Fruit fly (Drosophila melanogaster) whole organism, embryonic: ENCODE measurements around the gene PIP82.

Experiments
- Bdp1 ChIP-seq: fragments of 200-800 bp; sonication (Bioruptor generic); optimal IDR thresholded peaks from 3 replicates; lab custom pipeline; 2016; ENCODE audit warnings: missing biosample characterization, missing genetic modification characterization
- BtbVII ChIP-seq: fragments of 200-800 bp; sonication (Bioruptor generic); optimal IDR thresholded peaks from 3 replicates; lab custom pipeline; 2017; ENCODE audit warnings: missing biosample characterization, mild to moderate bottlenecking, missing genetic modification characterization
- Bteb2 ChIP-seq: fragments of 200-800 bp; sonication (Bioruptor generic); optimal IDR thresholded peaks from 2 replicates; lab custom pipeline; 2016; ENCODE audit warnings: missing biosample characterization, missing genetic modification characterization
- CG10431 ChIP-seq: fragments of 200-800 bp; sonication (Bioruptor generic); optimal IDR thresholded peaks from 3 replicates; lab custom pipeline; 2018; ENCODE audit warnings: missing biosample characterization, mild to moderate bottlenecking, missing genetic modification characterization
- CG11093 ChIP-seq: fragments of 200-800 bp; sonication (Bioruptor generic); IDR thresholded peaks from 3 replicates; pipeline ENCODE4 v1.3.6; 2022; ENCODE audit warnings: missing biosample characterization, missing genetic modification characterization
- CG11247 ChIP-seq: fragments of 200-800 bp; sonication (Bioruptor generic); IDR thresholded peaks from 2 replicates; pipeline ENCODE4 v1.3.6; 2022; ENCODE audit warnings: missing biosample characterization, missing genetic modification characterization
- CG11695 ChIP-seq: fragments of 200-800 bp; sonication (Bioruptor generic); IDR thresholded peaks from 3 replicates; pipeline ENCODE4 v1.3.6; 2022; ENCODE audit warnings: missing biosample characterization, missing genetic modification characterization
- CG12155 ChIP-seq: fragments of 200-800 bp; sonication (Bioruptor generic); optimal IDR thresholded peaks from 3 replicates; lab custom pipeline; 2016; ENCODE audit warnings: missing biosample characterization, missing genetic modification characterization
- CG13894 ChIP-seq: fragments of 200-800 bp; sonication (Bioruptor generic); optimal IDR thresholded peaks from 3 replicates; lab custom pipeline; 2018; ENCODE audit warnings: missing biosample characterization, mild to moderate bottlenecking, missing genetic modification characterization, moderate library complexity
- CG15514 ChIP-seq: fragments of 200-800 bp; sonication (Bioruptor generic); optimal IDR thresholded peaks from 3 replicates; lab custom pipeline; 2017; ENCODE audit warnings: missing biosample characterization, missing genetic modification characterization, mild to moderate bottlenecking, moderate library complexity, missing genetic modification reagents
- CG16779 ChIP-seq: fragments of 200-800 bp; sonication (Bioruptor generic); IDR thresholded peaks from 2 replicates; pipeline ENCODE4 v1.3.6; 2022; ENCODE audit warnings: missing biosample characterization, missing genetic modification characterization
- CG16815 ChIP-seq: fragments of 200-800 bp; sonication (Bioruptor generic); optimal IDR thresholded peaks from 3 replicates; lab custom pipeline; 2017; ENCODE audit warnings: missing biosample characterization, mild to moderate bottlenecking, missing genetic modification characterization
- CG17385 ChIP-seq: fragments of 200-800 bp; sonication (Bioruptor generic); optimal IDR thresholded peaks from 3 replicates; lab custom pipeline; 2018; ENCODE audit warnings: missing biosample characterization, mild to moderate bottlenecking, missing genetic modification characterization
- CG17802 ChIP-seq: fragments of 200-800 bp; sonication (Bioruptor generic); optimal IDR thresholded peaks from 2 replicates; lab custom pipeline; 2018; ENCODE audit warnings: missing biosample characterization, mild to moderate bottlenecking, missing genetic modification characterization, moderate library complexity
- CG18262 ChIP-seq: fragments of 200-800 bp; optimal IDR thresholded peaks from 3 replicates; lab custom pipeline; 2019; ENCODE audit warnings: missing biosample characterization, mild to moderate bottlenecking, missing genetic modification characterization, moderate library complexity
- CG31441 ChIP-seq: fragments of 200-800 bp; sonication (Bioruptor generic); IDR thresholded peaks from 2 replicates; pipeline ENCODE4 v1.3.6; 2022; ENCODE audit warnings: missing biosample characterization, missing genetic modification characterization
- CG3281 ChIP-seq: fragments of 200-800 bp; sonication (Bioruptor generic); optimal IDR thresholded peaks from 3 replicates; lab custom pipeline; 2017; ENCODE audit warnings: missing biosample characterization, mild to moderate bottlenecking, missing genetic modification characterization
- CG34376 ChIP-seq: fragments of 200-800 bp; sonication (Bioruptor generic); optimal IDR thresholded peaks from 2 replicates; lab custom pipeline; 2018; ENCODE audit warnings: missing biosample characterization, mild to moderate bottlenecking, missing genetic modification characterization
- CG3995 ChIP-seq: fragments of 200-800 bp; sonication (Bioruptor generic); optimal IDR thresholded peaks from 3 replicates; lab custom pipeline; 2016; ENCODE audit warnings: missing biosample characterization, missing genetic modification characterization
- CG4282 ChIP-seq: fragments of 200-800 bp; sonication (Bioruptor generic); optimal IDR thresholded peaks from 2 replicates; lab custom pipeline; 2016; ENCODE audit warnings: missing biosample characterization, missing genetic modification characterization
- CG5180 ChIP-seq: fragments of 200-800 bp; sonication (Bioruptor generic); optimal IDR thresholded peaks from 3 replicates; lab custom pipeline; 2017; ENCODE audit warnings: missing biosample characterization, missing genetic modification characterization, mild to moderate bottlenecking, moderate library complexity, missing genetic modification reagents
- CG5245 ChIP-seq: fragments of 200-800 bp; sonication (Bioruptor generic); optimal IDR thresholded peaks from 3 replicates; lab custom pipeline; 2016; ENCODE audit warnings: missing biosample characterization, missing genetic modification characterization
- CG6175 ChIP-seq: fragments of 200-800 bp; sonication (Bioruptor generic); IDR thresholded peaks from 3 replicates; pipeline ENCODE4 v1.3.6; 2022; ENCODE audit warnings: missing biosample characterization, missing genetic modification characterization
- CG6689 ChIP-seq: fragments of 200-800 bp; sonication (Bioruptor generic); IDR thresholded peaks from 2 replicates; pipeline ENCODE4 v1.3.6; 2022; ENCODE audit warnings: missing biosample characterization, missing genetic modification characterization
- CG8765 ChIP-seq: fragments of 200-800 bp; sonication (Bioruptor generic); IDR thresholded peaks from 2 replicates; pipeline ENCODE4 v1.3.6; 2022; ENCODE audit warnings: missing biosample characterization, missing genetic modification characterization
- Deaf1 ChIP-seq: fragments of 200-800 bp; optimal IDR thresholded peaks from 3 replicates; lab custom pipeline; 2019; ENCODE audit warnings: missing biosample characterization, mild to moderate bottlenecking, missing genetic modification characterization, moderate library complexity
- Eip74EF ChIP-seq, 2 experiments: fragments of 200-800 bp in 1 of 2; fragments of >200 bp in 1 of 2; sonication (Bioruptor generic) in 1 of 2; optimal IDR thresholded peaks; 2 replicates each; lab custom pipeline; 2017 to 2019; ENCODE audit warnings: missing biosample characterization in 2 of 2, missing genetic modification characterization in 2 of 2, mild to moderate bottlenecking in 1 of 2, moderate library complexity in 1 of 2
- Gsc ChIP-seq: fragments of 200-800 bp; sonication (Bioruptor generic); IDR thresholded peaks from 2 replicates; pipeline ENCODE4 v1.3.6; 2022; ENCODE audit warnings: missing biosample characterization, missing genetic modification characterization
- H15 ChIP-seq: fragments of 200-800 bp; sonication (Bioruptor generic); IDR thresholded peaks from 3 replicates; pipeline ENCODE4 v1.3.6; 2022; ENCODE audit warnings: missing biosample characterization, missing genetic modification characterization
- Meics ChIP-seq: fragments of 200-800 bp; sonication (Bioruptor generic); optimal IDR thresholded peaks from 2 replicates; lab custom pipeline; 2017; ENCODE audit warnings: missing biosample characterization, mild to moderate bottlenecking, missing genetic modification characterization
- Myb ChIP-seq: fragments of 200-800 bp; sonication (Bioruptor generic); optimal IDR thresholded peaks from 2 replicates; lab custom pipeline; 2016; ENCODE audit warnings: missing biosample characterization, missing genetic modification characterization
- Opbp ChIP-seq: fragments of 200-800 bp; sonication (Bioruptor generic); IDR thresholded peaks from 3 replicates; pipeline ENCODE4 v1.3.6; 2022; ENCODE audit warnings: missing biosample characterization, missing genetic modification characterization; ENCODE audit not compliant: partially characterized antibody
- Six4 ChIP-seq: fragments of 200-800 bp; sonication (Bioruptor generic); optimal IDR thresholded peaks from 2 replicates; lab custom pipeline; 2016; ENCODE audit warnings: missing biosample characterization, missing genetic modification characterization
- bbx ChIP-seq: fragments of 200-800 bp; sonication (Bioruptor generic); IDR thresholded peaks from 2 replicates; pipeline ENCODE4 v1.3.6; 2022; ENCODE audit warnings: missing biosample characterization, missing genetic modification characterization; ENCODE audit not compliant: partially characterized antibody
- btn ChIP-seq: fragments of 200-800 bp; sonication (Bioruptor generic); optimal IDR thresholded peaks from 2 replicates; lab custom pipeline; 2016; ENCODE audit warnings: missing biosample characterization, missing genetic modification characterization
- chinmo ChIP-seq: fragments of 200-800 bp; sonication (Bioruptor generic); IDR thresholded peaks from 4 replicates; pipeline ENCODE4 v1.3.6; 2022; ENCODE audit warnings: missing biosample characterization, missing genetic modification characterization; ENCODE audit not compliant: partially characterized antibody
- dysf ChIP-seq: fragments of 200-800 bp; sonication (Bioruptor generic); IDR thresholded peaks from 3 replicates; pipeline ENCODE4 v1.3.6; 2022; ENCODE audit warnings: missing biosample characterization, missing genetic modification characterization
- esg ChIP-seq: fragments of 200-800 bp; sonication (Bioruptor generic); conservative IDR thresholded peaks from 2 replicates; pipeline ENCODE4 v1.3.6; 2022; ENCODE audit warnings: missing biosample characterization, missing genetic modification characterization
- grau ChIP-seq: fragments of 200-800 bp; optimal IDR thresholded peaks from 3 replicates; lab custom pipeline; 2019; ENCODE audit warnings: missing biosample characterization, mild to moderate bottlenecking, missing genetic modification characterization, moderate library complexity
- gro ChIP-seq: fragments of 200-800 bp; sonication (Bioruptor generic); optimal IDR thresholded peaks from 2 replicates; lab custom pipeline; 2016; ENCODE audit warnings: missing biosample characterization, missing genetic modification characterization
- jigr1 ChIP-seq: fragments of 200-800 bp; sonication (Bioruptor generic); IDR thresholded peaks from 3 replicates; pipeline ENCODE4 v1.3.6; 2022; ENCODE audit warnings: missing biosample characterization, missing genetic modification characterization
- lab ChIP-seq: fragments of 200-800 bp; sonication (Bioruptor generic); optimal IDR thresholded peaks from 3 replicates; lab custom pipeline; 2017; ENCODE audit warnings: missing biosample characterization, missing genetic modification characterization, mild to moderate bottlenecking, moderate library complexity, missing genetic modification reagents
- lbe ChIP-seq: fragments of 200-800 bp; sonication (Bioruptor generic); optimal IDR thresholded peaks from 2 replicates; lab custom pipeline; 2016; ENCODE audit warnings: missing biosample characterization, mild to moderate bottlenecking, missing genetic modification characterization
- lmd ChIP-seq: fragments of 200-800 bp; sonication (Bioruptor generic); IDR thresholded peaks from 2 replicates; pipeline ENCODE4 v1.3.6; 2022; ENCODE audit warnings: missing biosample characterization, missing genetic modification characterization
- prd ChIP-seq, 3 experiments: fragments of >200 bp in 2 of 3; fragments of 200-800 bp in 1 of 3; sonication (Bioruptor generic) in 1 of 3; optimal IDR thresholded peaks in 2 of 3; IDR thresholded peaks in 1 of 3; 2 replicates in 2 of 3; 3 replicates in 1 of 3; pipeline versions ENCODE4 v1.3.6 to Lab custom; 2017 to 2022; ENCODE audit warnings: missing biosample characterization in 1 of 3, missing genetic modification characterization in 1 of 3
- schlank ChIP-seq: fragments of 200-800 bp; sonication (Bioruptor generic); optimal IDR thresholded peaks from 2 replicates; lab custom pipeline; 2018; ENCODE audit warnings: missing biosample characterization, mild to moderate bottlenecking, missing genetic modification characterization
- unc-4 ChIP-seq: fragments of 200-800 bp; sonication (Bioruptor generic); IDR thresholded peaks from 2 replicates; pipeline ENCODE4 v1.3.6; 2022; ENCODE audit warnings: missing biosample characterization, missing genetic modification characterization; ENCODE audit not compliant: partially characterized antibody
- zfh1 ChIP-seq: fragments of 200-800 bp; sonication (Bioruptor generic); IDR thresholded peaks from 3 replicates; pipeline ENCODE4 v1.3.6; 2022; ENCODE audit warnings: missing biosample characterization, missing genetic modification characterization

The PIP82 gene

dm6 chrX:8538993-8539392 is 9.5 kb upstream of the PIP82 start (continued):
- TF ChIP-seq unc-4 (GFP tag; lab: Robert Waterston, UW) (no peak), schlank (tag; lab: Kevin White, UChicago) (no peak), CG17802 (tag; lab: Kevin White, UChicago) (no peak), Meics (GFP tag; lab: Kevin White, UChicago) (no peak), CG6689 (no peak), Bteb2 (GFP tag; lab: Kevin White, UChicago) (no peak), chinmo (GFP tag; lab: Robert Waterston, UW) (no peak), CG31441 (GFP tag; lab: Robert Waterston, UW) (no peak), zfh1 (GFP tag; lab: Robert Waterston, UW) (no peak), CG5245 (GFP tag; lab: Kevin White, UChicago) (no peak), gro (GFP tag; lab: Kevin White, UChicago) (no peak), dysf (GFP tag; lab: Robert Waterston, UW) (0 out of 3 replicates have a peak, but pooled peaks have one; percentile 40), CG13894 (tag; lab: Kevin White, UChicago) (no peak), CG8765 (GFP tag; lab: Robert Waterston, UW) (no peak), CG5180 (GFP tag; lab: Kevin White, UChicago) (no peak), CG16779 (GFP tag; lab: Robert Waterston, UW) (no peak), grau (tag; lab: Kevin White, UChicago) (peak; percentile 28), CG3281 (no peak), BtbVII (GFP tag; lab: Kevin White, UChicago) (peak; percentile 12), CG4282 (GFP tag; lab: Kevin White, UChicago) (no peak), lbe (no peak), Deaf1 (tag; lab: Kevin White, UChicago) (no peak), H15 (GFP tag; lab: Robert Waterston, UW) (no peak), CG11247 (GFP tag; lab: Robert Waterston, UW) (no peak), CG18262 (tag; lab: Kevin White, UChicago) (peak; percentile 27), Myb (GFP tag; lab: Kevin White, UChicago) (no peak), esg (GFP tag; lab: Robert Waterston, UW) (0 out of 2 replicates have a peak, but pooled peaks have one; percentile 14), CG10431 (GFP tag; lab: Kevin White, UChicago) (no peak), CG17385 (GFP tag; lab: Kevin White, UChicago) (peak; percentile 11), CG16815 (no peak), Gsc (GFP tag; lab: Robert Waterston, UW) (no peak), lmd (GFP tag; lab: Robert Waterston, UW) (0 out of 2 replicates have a peak, but pooled peaks have one; percentile 17), btn (GFP tag; lab: Kevin White, UChicago) (no peak), Eip74EF (GFP tag; optimal IDR thresholded peaks at IDR 0.05; lab: Kevin White, UChicago) (no peak), Bdp1 (GFP tag; lab: Kevin White, UChicago) (no peak), CG12155 (no peak), prd (optimal IDR thresholded peaks at IDR 0.05; lab: Kevin White, UChicago) (no peak), prd (GFP tag; IDR thresholded peaks at IDR 0.05; lab: Robert Waterston, UW) (no peak), CG34376 (GFP tag; lab: Kevin White, UChicago) (no peak), CG6175 (GFP tag; lab: Robert Waterston, UW) (no peak), CG3995 (GFP tag; lab: Kevin White, UChicago) (no peak), jigr1 (GFP tag; lab: Robert Waterston, UW) (no peak), CG15514 (GFP tag; lab: Kevin White, UChicago) (peak; percentile 1), lab (GFP tag; lab: Kevin White, UChicago) (peak; percentile 29), Six4 (GFP tag; lab: Kevin White, UChicago) (no peak), CG11093 (GFP tag; lab: Robert Waterston, UW) (no peak), CG11695 (0 out of 3 replicates have a peak, but pooled peaks have one; percentile 40), Opbp (GFP tag; lab: Robert Waterston, UW) (no peak), bbx (no peak)
